Worm (Caenorhabditis elegans): Measurements from ENCODE around the gene mca-1.

- TF ChIP-seq ama-1 (optimal IDR thresholded peaks at IDR 0.05), result no peak
- no peak for TF ChIP-seq ceh-82 (tag; optimal IDR thresholded peaks at IDR 0.05)
- TF ChIP-seq fos-1 (tag; optimal IDR thresholded peaks at IDR 0.05), result no peak
- TF ChIP-seq pha-4 (tag; optimal IDR thresholded peaks at IDR 0.05), result no peak
- TF ChIP-seq snpc-4 (tag; optimal IDR thresholded peaks at IDR 0.05), result no peak
- no peak for TF ChIP-seq lin-39 (tag; optimal IDR thresholded peaks at IDR 0.05)
- no peak for TF ChIP-seq elt-2 (tag; optimal IDR thresholded peaks at IDR 0.05)
- TF ChIP-seq pqm-1 (tag; optimal IDR thresholded peaks at IDR 0.05), result no peak
- no peak for TF ChIP-seq nhr-12 (tag; optimal IDR thresholded peaks at IDR 0.05)
Observed at ce11 chrIV:9643188-9643587, 8.4 kb upstream of the mca-1 start, which contains the start of gene degl-2.
